Worm (Caenorhabditis elegans): Measurements from ENCODE around the gene gsp-1.
A peak's percentile ranks its signal among the peaks of the same experiment; 100 is the strongest.

The gsp-1 gene

ce11 chrV:10718037-10718436 lies 35.8 kb downstream of the gsp-1 start:
- TF ChIP-seq fos-1 (tag; optimal IDR thresholded peaks at IDR 0.05) (no peak), C16A3.4 (tag; optimal IDR thresholded peaks at IDR 0.05) (no peak), efl-3 (GFP tag; optimal IDR thresholded peaks at IDR 0.05) (no peak), nhr-19 (GFP tag; conservative IDR thresholded peaks at IDR 0.05) (no peak), unc-62 (GFP tag; optimal IDR thresholded peaks at IDR 0.05) (no peak), efl-1 (optimal IDR thresholded peaks at IDR 0.05) (no peak), efl-1 (GFP tag; optimal IDR thresholded peaks at IDR 0.05 in 1 of 2) (peak in 1 of 2 experiments; percentile 59), lin-14 (GFP tag; optimal IDR thresholded peaks at IDR 0.05) (no peak), lin-15B (tag; optimal IDR thresholded peaks at IDR 0.05) (no peak), C04F5.9 (tag; optimal IDR thresholded peaks at IDR 0.05) (no peak), fkh-8 (tag; optimal IDR thresholded peaks at IDR 0.05) (peak; percentile 29), mab-9 (GFP tag; IDR thresholded peaks at IDR 0.05) (no peak), pqm-1 (tag; optimal IDR thresholded peaks at IDR 0.05) (no peak), lir-3 (tag; optimal IDR thresholded peaks at IDR 0.05; ENCODE audit: poor library complexity) (no peak), nhr-90 (tag; optimal IDR thresholded peaks at IDR 0.05; ENCODE audit: poor library complexity) (no peak), snu-23 (GFP tag; optimal IDR thresholded peaks at IDR 0.05) (no peak), rnt-1 (tag; optimal IDR thresholded peaks at IDR 0.05) (no peak), ztf-4 (tag; optimal IDR thresholded peaks at IDR 0.05) (no peak), dsc-1 (tag; optimal IDR thresholded peaks at IDR 0.05) (peak; percentile 60), sptf-1 (tag; optimal IDR thresholded peaks at IDR 0.05) (no peak)

ce11 chrV:10719019-10719832 lies 37.0 kb downstream of the gsp-1 start:
- TF ChIP-seq lin-14 (GFP tag; optimal IDR thresholded peaks at IDR 0.05), result peak; percentile 64
- no peak for TF ChIP-seq Y116A8C.19 (tag; optimal IDR thresholded peaks at IDR 0.05; ENCODE audit: borderline replicate concordance)
- no peak for TF ChIP-seq unc-98 (GFP tag; IDR thresholded peaks at IDR 0.05)
- TF ChIP-seq grh-1 (GFP tag; IDR thresholded peaks at IDR 0.05), result no peak
- TF ChIP-seq swsn-7 (tag; optimal IDR thresholded peaks at IDR 0.05), result no peak
- TF ChIP-seq skn-1 (tag; optimal IDR thresholded peaks at IDR 0.05), result peak; percentile 6
- TF ChIP-seq ces-1 (GFP tag; optimal IDR thresholded peaks at IDR 0.05), result no peak
- TF ChIP-seq dpl-1 (GFP tag; optimal IDR thresholded peaks at IDR 0.05), result no peak
- TF ChIP-seq ets-5 (GFP tag; IDR thresholded peaks at IDR 0.05), result no peak
- TF ChIP-seq zip-4 (GFP tag; optimal IDR thresholded peaks at IDR 0.05), result no peak
- TF ChIP-seq hlh-17 (GFP tag; optimal IDR thresholded peaks at IDR 0.05; ENCODE audit: borderline replicate concordance), result no peak
- TF ChIP-seq aha-1 (tag; optimal IDR thresholded peaks at IDR 0.05), result no peak
- no peak for TF ChIP-seq lin-13 (GFP tag; optimal IDR thresholded peaks at IDR 0.05)
- TF ChIP-seq sup-37 (GFP tag; optimal IDR thresholded peaks at IDR 0.05), result peak; percentile 12
- TF ChIP-seq lir-3 (tag; optimal IDR thresholded peaks at IDR 0.05; ENCODE audit: poor library complexity), result no peak
- no peak for TF ChIP-seq tbx-2 (tag; optimal IDR thresholded peaks at IDR 0.05)
- no peak for TF ChIP-seq nhr-11 (tag; optimal IDR thresholded peaks at IDR 0.05)
- no peak for TF ChIP-seq ztf-4 (tag; optimal IDR thresholded peaks at IDR 0.05)
- TF ChIP-seq efl-3 (GFP tag; optimal IDR thresholded peaks at IDR 0.05), result no peak
- TF ChIP-seq dsc-1 (tag; optimal IDR thresholded peaks at IDR 0.05), result peak; percentile 24
- no peak for TF ChIP-seq hpl-2 (GFP tag; optimal IDR thresholded peaks at IDR 0.05)
- no peak for TF ChIP-seq ceh-63 (GFP tag; optimal IDR thresholded peaks at IDR 0.05)
- TF ChIP-seq lin-35 (GFP tag; optimal IDR thresholded peaks at IDR 0.05), result peak in 1 of 2 experiments; percentile 10
- no peak for TF ChIP-seq nhr-12 (tag; optimal IDR thresholded peaks at IDR 0.05)
- TF ChIP-seq mep-1 (tag; optimal IDR thresholded peaks at IDR 0.05), result no peak
- TF ChIP-seq nhr-28 (tag; optimal IDR thresholded peaks at IDR 0.05), result no peak
- TF ChIP-seq nhr-47 (tag; optimal IDR thresholded peaks at IDR 0.05), result peak; percentile 25
- no peak for TF ChIP-seq F16B12.6 (tag; optimal IDR thresholded peaks at IDR 0.05)
- no peak for TF ChIP-seq ceh-88 (GFP tag; IDR thresholded peaks at IDR 0.05)
- TF ChIP-seq mab-9 (GFP tag; IDR thresholded peaks at IDR 0.05), result no peak
- TF ChIP-seq lin-15B (tag; optimal IDR thresholded peaks at IDR 0.05), result no peak
- TF ChIP-seq C04F5.9 (tag; optimal IDR thresholded peaks at IDR 0.05), result no peak
- TF ChIP-seq jun-1 (tag; optimal IDR thresholded peaks at IDR 0.05), result no peak
- no peak for TF ChIP-seq pqm-1 (tag; optimal IDR thresholded peaks at IDR 0.05)
- TF ChIP-seq unc-30 (tag; optimal IDR thresholded peaks at IDR 0.05), result no peak
- TF ChIP-seq unc-86 (tag; optimal IDR thresholded peaks at IDR 0.05), result no peak
- no peak for TF ChIP-seq nhr-237 (tag; optimal IDR thresholded peaks at IDR 0.05)
- no peak for TF ChIP-seq nhr-76 (tag; optimal IDR thresholded peaks at IDR 0.05)
- TF ChIP-seq irx-1 (tag; optimal IDR thresholded peaks at IDR 0.05), result no peak

Data from whole organism, L1 larva.